Fruit fly (Drosophila melanogaster): ENCODE data around the gene CG32669.
A peak's percentile ranks its signal among the peaks of the same experiment; 100 is the strongest.

The CG32669 gene

dm6 chrX:10857376-10857775 lies 12.5 kb upstream of the CG32669 start, which contains the start of the genes sofe and CG2186 (continued):
- TF ChIP-seq h (optimal IDR thresholded peaks at IDR 0.05) (no peak), CG3838 (GFP tag; optimal IDR thresholded peaks at IDR 0.05) (no peak), Atf3 (GFP tag; optimal IDR thresholded peaks at IDR 0.05) (peak; percentile 3), usp (GFP tag; optimal IDR thresholded peaks at IDR 0.05) (no peak), CG15011 (GFP tag; optimal IDR thresholded peaks at IDR 0.05) (no peak), CG13775 (GFP tag; optimal IDR thresholded peaks at IDR 0.05) (peak; percentile 57), toy (GFP tag; IDR thresholded peaks at IDR 0.05) (no peak), bsh (GFP tag; optimal IDR thresholded peaks at IDR 0.05) (peak in 1 of 2 experiments; percentile 57), CG4730 (GFP tag; IDR thresholded peaks at IDR 0.05) (no peak), Lim3 (GFP tag; IDR thresholded peaks at IDR 0.05) (no peak), Dbx (GFP tag; IDR thresholded peaks at IDR 0.05) (peak; percentile 57; the same call in 1 of the 3 replicates), stc (GFP tag; IDR thresholded peaks at IDR 0.05) (no peak), gsb (GFP tag; IDR thresholded peaks at IDR 0.05) (no peak), dm (GFP tag; optimal IDR thresholded peaks at IDR 0.05) (peak; percentile 34), scrt (GFP tag; optimal IDR thresholded peaks at IDR 0.05) (no peak), CG9817 (tag; optimal IDR thresholded peaks at IDR 0.05) (peak; percentile 45), CHES-1-like (GFP tag; optimal IDR thresholded peaks at IDR 0.05) (peak; percentile 28), CG13624 (GFP tag; optimal IDR thresholded peaks at IDR 0.05) (peak; percentile 36), fu2 (GFP tag; optimal IDR thresholded peaks at IDR 0.05) (peak; percentile 28), CG2120 (GFP tag; optimal IDR thresholded peaks at IDR 0.05) (peak; percentile 78), BtbVII (GFP tag; optimal IDR thresholded peaks at IDR 0.05) (no peak), klu (GFP tag; IDR thresholded peaks at IDR 0.05) (no peak), zfh1 (GFP tag; IDR thresholded peaks at IDR 0.05) (peak; percentile 45; the same call in 1 of the 3 replicates), sr (GFP tag; IDR thresholded peaks at IDR 0.05) (no peak), yki (optimal IDR thresholded peaks at IDR 0.05) (no peak), CG13287 (GFP tag; IDR thresholded peaks at IDR 0.05; ENCODE audit: partially characterized antibody) (peak; percentile 91), Doc3 (GFP tag; IDR thresholded peaks at IDR 0.05; ENCODE audit: partially characterized antibody) (peak; percentile 87), seq (GFP tag; IDR thresholded peaks at IDR 0.05) (no peak), sens (GFP tag) (peak; percentile 92), CG7372 (GFP tag; IDR thresholded peaks at IDR 0.05) (0 out of 2 replicates have a peak, but pooled peaks have one; percentile 14), CG1024 (GFP tag; IDR thresholded peaks at IDR 0.05) (no peak), CG11456 (GFP tag; IDR thresholded peaks at IDR 0.05) (0 out of 3 replicates have a peak, but pooled peaks have one; percentile 37), slbo (GFP tag; IDR thresholded peaks at IDR 0.05) (peak; percentile 67), HLH4C (GFP tag; IDR thresholded peaks at IDR 0.05; ENCODE audit: partially characterized antibody) (peak; percentile 83), nau (GFP tag; optimal IDR thresholded peaks at IDR 0.05) (no peak), br (optimal IDR thresholded peaks at IDR 0.05) (no peak), Ptx1 (GFP tag; IDR thresholded peaks at IDR 0.05) (peak; percentile 68), eyg (GFP tag; optimal IDR thresholded peaks at IDR 0.05) (no peak), CG8089 (GFP tag; optimal IDR thresholded peaks at IDR 0.05) (peak; percentile 5), CG17385 (GFP tag; optimal IDR thresholded peaks at IDR 0.05) (no peak), jing (GFP tag; optimal IDR thresholded peaks at IDR 0.05) (no peak), CG10274 (GFP tag; optimal IDR thresholded peaks at IDR 0.05) (no peak), CG11695 (GFP tag; IDR thresholded peaks at IDR 0.05) (no peak), CG30020 (tag; optimal IDR thresholded peaks at IDR 0.05) (peak; percentile 45), peb (GFP tag; IDR thresholded peaks at IDR 0.05) (no peak), bigmax (GFP tag; optimal IDR thresholded peaks at IDR 0.05) (no peak), wor (GFP tag; IDR thresholded peaks at IDR 0.05) (no peak), CG33213 (GFP tag; optimal IDR thresholded peaks at IDR 0.05) (peak; percentile 16), kah (GFP tag; optimal IDR thresholded peaks at IDR 0.05) (no peak), H2.0 (GFP tag; IDR thresholded peaks at IDR 0.05) (0 out of 2 replicates have a peak, but pooled peaks have one; percentile 45), CG12769 (tag; optimal IDR thresholded peaks at IDR 0.05) (no peak), Adf1 (GFP tag; IDR thresholded peaks at IDR 0.05) (no peak), maf-S (GFP tag; optimal IDR thresholded peaks at IDR 0.05) (no peak), bab2 (GFP tag; optimal IDR thresholded peaks at IDR 0.05) (peak; percentile 61)

Data from whole organism, embryonic.